Fruit fly (Drosophila melanogaster): ENCODE results near the gene CG34008.

DNA sequence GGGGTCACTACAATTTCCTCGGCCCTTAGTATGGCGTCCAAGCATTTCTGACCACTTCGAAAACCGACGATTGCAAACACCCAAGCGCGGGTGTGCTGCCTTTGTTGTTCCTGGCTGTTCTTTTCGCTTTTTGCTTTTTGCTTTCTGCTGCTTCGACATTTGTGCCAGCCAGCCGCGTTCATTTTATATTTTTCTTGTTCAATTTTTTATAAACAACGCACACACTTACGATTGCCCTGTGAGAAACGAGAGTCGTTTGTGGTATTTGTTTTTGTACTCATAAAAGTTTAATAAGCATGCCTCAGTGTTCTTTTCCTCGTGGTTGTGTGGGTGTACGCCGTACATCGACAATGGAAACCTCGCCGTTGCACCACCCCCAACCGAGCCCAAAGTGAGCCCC lies 33.6 kb downstream of the CG34008 start:
- TF ChIP-seq Sox102F (GFP tag; optimal IDR thresholded peaks at IDR 0.05) (no peak), salr (GFP tag; optimal IDR thresholded peaks at IDR 0.05) (no peak), fkh (GFP tag; optimal IDR thresholded peaks at IDR 0.05) (no peak)
